Fruit fly (Drosophila melanogaster): ENCODE data around the gene slp2.

slp2 gene

DNA sequence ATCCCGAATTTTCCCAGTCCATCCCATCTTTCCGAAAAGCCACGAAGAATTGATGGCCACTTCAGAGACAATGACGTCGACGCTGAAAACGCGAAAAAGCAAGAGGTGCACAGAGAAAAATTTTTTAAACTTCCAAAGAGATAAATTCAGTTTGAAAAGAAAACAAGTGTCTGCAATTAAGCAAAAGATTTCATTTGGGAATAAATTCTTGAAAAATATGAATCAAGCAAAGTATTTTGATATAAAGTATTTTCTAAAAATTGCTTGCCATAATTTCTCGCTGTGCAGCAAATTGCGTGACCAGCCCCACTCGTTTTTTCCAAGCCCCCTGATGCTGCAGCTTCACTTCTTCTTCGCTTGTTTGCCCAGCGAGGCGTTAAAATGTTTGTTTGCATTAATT lies 45.5 kb downstream of the slp2 start (continued):
- no peak for TF ChIP-seq Myb (GFP tag; optimal IDR thresholded peaks at IDR 0.05)
- no peak for TF ChIP-seq dm (GFP tag; optimal IDR thresholded peaks at IDR 0.05)
- TF ChIP-seq crc (GFP tag; optimal IDR thresholded peaks at IDR 0.05): no peak
- no peak for TF ChIP-seq Sin3A (optimal IDR thresholded peaks at IDR 0.05)
- no peak for TF ChIP-seq NK7.1 (GFP tag; optimal IDR thresholded peaks at IDR 0.05)
- TF ChIP-seq zen (tag; optimal IDR thresholded peaks at IDR 0.05): no peak
- peak; percentile 24 for TF ChIP-seq bcd (GFP tag; optimal IDR thresholded peaks at IDR 0.05)
- TF ChIP-seq slbo (GFP tag; IDR thresholded peaks at IDR 0.05): peak; percentile 62
- TF ChIP-seq CG31365 (tag; optimal IDR thresholded peaks at IDR 0.05): no peak
- peak; percentile 54; the same call in 1 of the 2 replicates for TF ChIP-seq lmd (GFP tag; IDR thresholded peaks at IDR 0.05)
- TF ChIP-seq HLH4C (GFP tag; IDR thresholded peaks at IDR 0.05; ENCODE audit: partially characterized antibody): no peak
- TF ChIP-seq CG17361 (GFP tag; IDR thresholded peaks at IDR 0.05): 0 out of 3 replicates have a peak, but pooled peaks have one; percentile 25
- no peak for TF ChIP-seq amos (GFP tag; IDR thresholded peaks at IDR 0.05; ENCODE audit: partially characterized antibody)
- TF ChIP-seq CG11456 (GFP tag; IDR thresholded peaks at IDR 0.05): no peak
- TF ChIP-seq CG3281 (GFP tag; optimal IDR thresholded peaks at IDR 0.05): peak; percentile 10
- no peak for TF ChIP-seq repo (GFP tag; optimal IDR thresholded peaks at IDR 0.05)
- no peak for TF ChIP-seq Vsx1 (GFP tag; optimal IDR thresholded peaks at IDR 0.05)
- TF ChIP-seq bowl (GFP tag; IDR thresholded peaks at IDR 0.05): no peak
- TF ChIP-seq CG12071 (GFP tag; optimal IDR thresholded peaks at IDR 0.05): no peak
- TF ChIP-seq Dek (tag; optimal IDR thresholded peaks at IDR 0.05): peak; percentile 24
- no peak for TF ChIP-seq CrebB (tag; optimal IDR thresholded peaks at IDR 0.05)
- no peak for TF ChIP-seq Opbp (GFP tag; IDR thresholded peaks at IDR 0.05; ENCODE audit: partially characterized antibody)
- no peak for TF ChIP-seq Sry-δ (GFP tag; optimal IDR thresholded peaks at IDR 0.05)
- TF ChIP-seq dmrt99B (tag; optimal IDR thresholded peaks at IDR 0.05): peak; percentile 11
- no peak for TF ChIP-seq CG2202 (tag; optimal IDR thresholded peaks at IDR 0.05)
- TF ChIP-seq CG2875 (GFP tag; optimal IDR thresholded peaks at IDR 0.05): no peak
- no peak for TF ChIP-seq pita (GFP tag; optimal IDR thresholded peaks at IDR 0.05)
- TF ChIP-seq trh (GFP tag; optimal IDR thresholded peaks at IDR 0.05): no peak
- no peak for TF ChIP-seq zen2 (GFP tag; IDR thresholded peaks at IDR 0.05; ENCODE audit: partially characterized antibody)
- no peak for TF ChIP-seq abd-A (tag; optimal IDR thresholded peaks at IDR 0.05)
- no peak for TF ChIP-seq eve (GFP tag; optimal IDR thresholded peaks at IDR 0.05)
- TF ChIP-seq CG10565 (GFP tag; optimal IDR thresholded peaks at IDR 0.05): no peak
- peak; percentile 37 for TF ChIP-seq Xbp1 (GFP tag; optimal IDR thresholded peaks at IDR 0.05)
- TF ChIP-seq sim (GFP tag; IDR thresholded peaks at IDR 0.05): 0 out of 2 replicates have a peak, but pooled peaks have one; percentile 9
- TF ChIP-seq HLH54F (GFP tag; optimal IDR thresholded peaks at IDR 0.05): no peak
- no peak for TF ChIP-seq Six4 (GFP tag; optimal IDR thresholded peaks at IDR 0.05)
- TF ChIP-seq CG30020 (tag; optimal IDR thresholded peaks at IDR 0.05): no peak
- TF ChIP-seq ato (GFP tag; IDR thresholded peaks at IDR 0.05; ENCODE audit: partially characterized antibody): no peak
- TF ChIP-seq Hr78 (GFP tag; optimal IDR thresholded peaks at IDR 0.05): no peak
- 0 out of 2 replicates have a peak, but pooled peaks have one; percentile 10 for TF ChIP-seq ssp (GFP tag; IDR thresholded peaks at IDR 0.05)
- no peak for TF ChIP-seq Sox100B (GFP tag; optimal IDR thresholded peaks at IDR 0.05)
- no peak for TF ChIP-seq CG11085 (GFP tag; IDR thresholded peaks at IDR 0.05)
- TF ChIP-seq CG7357 (GFP tag; IDR thresholded peaks at IDR 0.05): no peak
- no peak for TF ChIP-seq hb (GFP tag; IDR thresholded peaks at IDR 0.05; ENCODE audit: partially characterized antibody)
- peak; percentile 41 for TF ChIP-seq CG17359 (tag; optimal IDR thresholded peaks at IDR 0.05)
- no peak for TF ChIP-seq CG1024 (GFP tag; IDR thresholded peaks at IDR 0.05)
- TF ChIP-seq CG17612 (GFP tag; IDR thresholded peaks at IDR 0.05): no peak
- no peak for TF ChIP-seq Mad (GFP tag; optimal IDR thresholded peaks at IDR 0.05)
- peak; percentile 46; the same call in 1 of the 2 replicates for TF ChIP-seq CG32532 (GFP tag; IDR thresholded peaks at IDR 0.05)
- no peak for TF ChIP-seq pb (GFP tag; optimal IDR thresholded peaks at IDR 0.05)
- no peak for TF ChIP-seq nau (GFP tag; optimal IDR thresholded peaks at IDR 0.05)
